Worm (Caenorhabditis elegans) whole organism, L1 larva: ENCODE data around the gene F15D4.6.

Experiments used
- C16A3.4 ChIP-seq: fragments of 150-350 bp; optimal IDR thresholded peaks from 2 replicates; lab custom pipeline; 2014; ENCODE audit warnings: missing biosample characterization, missing genetic modification characterization
- C34B4.2 ChIP-seq: sonication (generic microtip); optimal IDR thresholded peaks from 2 replicates; lab custom pipeline; 2017; ENCODE audit warnings: mild to moderate bottlenecking, missing genetic modification characterization, missing compliant biosample characterization
- aha-1 ChIP-seq: fragments of 150-350 bp; optimal IDR thresholded peaks from 2 replicates; lab custom pipeline; 2014; ENCODE audit warnings: missing biosample characterization, missing genetic modification characterization
- blmp-1 ChIP-seq: fragments of 150-350 bp; optimal IDR thresholded peaks from 2 replicates; lab custom pipeline; 2014; ENCODE audit warnings: missing biosample characterization, missing genetic modification characterization
- ceh-82 ChIP-seq, 3 experiments: fragments of 150-350 bp in 1 of 3; sonication (generic microtip) in 2 of 3; optimal IDR thresholded peaks; 2 replicates each; lab custom pipeline; 2014 to 2017; ENCODE audit warnings: missing biosample characterization in 3 of 3, missing genetic modification characterization in 3 of 3
- ceh-88 ChIP-seq: fragments of 200-800 bp; sonication (Bioruptor generic); IDR thresholded peaks from 2 replicates; pipeline ENCODE4 v1.3.6; 2022; ENCODE audit warnings: missing genetic modification characterization, missing compliant biosample characterization
- ces-1 ChIP-seq: fragments of 150-350 bp; optimal IDR thresholded peaks from 2 replicates; lab custom pipeline; 2014; ENCODE audit warnings: missing biosample characterization, missing genetic modification reagents, missing genetic modification characterization
- dsc-1 ChIP-seq: sonication (generic microtip); optimal IDR thresholded peaks from 2 replicates; lab custom pipeline; 2016; ENCODE audit warnings: mild to moderate bottlenecking, missing genetic modification characterization, missing compliant biosample characterization
- efl-1 ChIP-seq, 4 experiments: fragments of 150-350 bp; optimal IDR thresholded peaks in 3 of 4; peaks in 1 of 4; 1 replicate in 1 of 4; 2 replicates in 3 of 4; lab custom pipeline; 2014; ENCODE audit warnings: missing biosample characterization in 2 of 4, missing genetic modification characterization in 2 of 4, missing genetic modification reagents in 2 of 4
- efl-3 ChIP-seq: fragments of 200-800 bp; sonication (Bioruptor generic); optimal IDR thresholded peaks from 2 replicates; lab custom pipeline; 2018; ENCODE audit warnings: mild to moderate bottlenecking, missing genetic modification characterization, missing compliant biosample characterization
- egl-13 ChIP-seq: sonication (generic microtip); optimal IDR thresholded peaks from 2 replicates; lab custom pipeline; 2016; ENCODE audit warnings: missing genotype, missing genetic modification reagents, missing genetic modification characterization, missing compliant biosample characterization
- ets-5 ChIP-seq: fragments of 200-800 bp; sonication (Bioruptor generic); IDR thresholded peaks from 2 replicates; pipeline ENCODE4 v1.3.6; 2022; ENCODE audit warnings: missing genetic modification characterization, missing compliant biosample characterization
- fkh-10 ChIP-seq: sonication (generic microtip); optimal IDR thresholded peaks from 2 replicates; lab custom pipeline; 2017; ENCODE audit warnings: missing biosample characterization, missing genetic modification reagents, missing genetic modification characterization
- fkh-4 ChIP-seq: sonication (generic microtip); optimal IDR thresholded peaks from 2 replicates; lab custom pipeline; 2016; ENCODE audit warnings: missing compliant biosample characterization, missing genetic modification characterization, borderline replicate concordance
- fkh-8 ChIP-seq: sonication (generic microtip); optimal IDR thresholded peaks from 2 replicates; lab custom pipeline; 2016; ENCODE audit warnings: mild to moderate bottlenecking, missing genetic modification characterization, missing compliant biosample characterization
- fos-1 ChIP-seq: fragments of 150-350 bp; optimal IDR thresholded peaks from 2 replicates; lab custom pipeline; 2014; ENCODE audit warnings: missing biosample characterization, missing genetic modification characterization
- hpl-2 ChIP-seq: fragments of 150-350 bp; optimal IDR thresholded peaks from 2 replicates; lab custom pipeline; 2014; ENCODE audit warnings: missing biosample characterization, missing genetic modification reagents, missing genetic modification characterization
- isw-1 ChIP-seq: fragments of 200-800 bp; sonication (Bioruptor generic); IDR thresholded peaks from 2 replicates; pipeline ENCODE4 v1.3.6; 2022; ENCODE audit warnings: missing genetic modification characterization, missing compliant biosample characterization
- jun-1 ChIP-seq: fragments of 150-350 bp; optimal IDR thresholded peaks from 2 replicates; lab custom pipeline; 2014; ENCODE audit warnings: missing biosample characterization, missing genetic modification reagents, missing genetic modification characterization
- lin-14 ChIP-seq: fragments of 200-800 bp; sonication (Bioruptor generic); optimal IDR thresholded peaks from 2 replicates; lab custom pipeline; 2018; ENCODE audit warnings: mild to moderate bottlenecking, missing genetic modification characterization, moderate library complexity, missing compliant biosample characterization
- lin-35 ChIP-seq, 2 experiments: fragments of 150-350 bp; optimal IDR thresholded peaks; 2 replicates each; lab custom pipeline; 2014; ENCODE audit warnings: missing biosample characterization in 2 of 2, missing genetic modification characterization in 2 of 2, missing genetic modification reagents in 2 of 2
- lsy-2 ChIP-seq, 2 experiments: fragments of 150-350 bp; optimal IDR thresholded peaks; 2 replicates each; lab custom pipeline; 2014; ENCODE audit warnings: missing biosample characterization in 2 of 2, missing genetic modification characterization in 2 of 2
- mab-9 ChIP-seq: fragments of 200-800 bp; sonication (Bioruptor generic); IDR thresholded peaks from 2 replicates; pipeline ENCODE4 v1.3.6; 2022; ENCODE audit warnings: missing genetic modification reagents, missing genetic modification characterization, missing compliant biosample characterization
- mdl-1 ChIP-seq, 2 experiments: fragments of 150-350 bp; optimal IDR thresholded peaks; 2 replicates each; lab custom pipeline; 2014 to 2017; ENCODE audit warnings: missing biosample characterization in 2 of 2, missing genetic modification characterization in 2 of 2, inconsistent platforms in 1 of 2
- mef-2 ChIP-seq: fragments of 150-350 bp; optimal IDR thresholded peaks from 2 replicates; lab custom pipeline; 2014; ENCODE audit warnings: missing biosample characterization, missing genetic modification characterization
- nhr-11 ChIP-seq: fragments of 150-350 bp; optimal IDR thresholded peaks from 2 replicates; lab custom pipeline; 2014; ENCODE audit warnings: missing biosample characterization, missing genetic modification characterization
- nhr-47 ChIP-seq: sonication (generic microtip); optimal IDR thresholded peaks from 2 replicates; lab custom pipeline; 2016; ENCODE audit warnings: mild to moderate bottlenecking, missing genetic modification characterization, moderate library complexity, missing compliant biosample characterization
- nhr-71 ChIP-seq: sonication (generic microtip); optimal IDR thresholded peaks from 2 replicates; lab custom pipeline; 2016; ENCODE audit warnings: mild to moderate bottlenecking, missing genetic modification characterization, moderate library complexity, missing compliant biosample characterization
- nhr-76 ChIP-seq: sonication (generic microtip); optimal IDR thresholded peaks from 2 replicates; lab custom pipeline; 2017; ENCODE audit warnings: missing biosample characterization, missing genetic modification characterization
- nhr-85 ChIP-seq: sonication (generic microtip); peaks from one replicate; lab custom pipeline; 2016; ENCODE audit warnings: missing genetic modification characterization, inconsistent platforms, missing compliant biosample characterization
- nhr-90 ChIP-seq: sonication (generic microtip); optimal IDR thresholded peaks from 2 replicates; lab custom pipeline; 2016; ENCODE audit warnings: mild to moderate bottlenecking, missing genetic modification characterization, missing compliant biosample characterization; ENCODE audit not compliant: poor library complexity
- pax-3 ChIP-seq: fragments of 200-800 bp; sonication (Bioruptor generic); optimal IDR thresholded peaks from 2 replicates; lab custom pipeline; 2018; ENCODE audit warnings: mild to moderate bottlenecking, missing genetic modification characterization, moderate library complexity, missing compliant biosample characterization
- pqm-1 ChIP-seq: sonication (generic microtip); optimal IDR thresholded peaks from 3 replicates; lab custom pipeline; 2017; ENCODE audit warnings: missing biosample characterization, missing genetic modification characterization
- skn-1 ChIP-seq: fragments of 150-350 bp; optimal IDR thresholded peaks from 2 replicates; lab custom pipeline; 2014; ENCODE audit warnings: missing biosample characterization, missing genetic modification characterization
- snu-23 ChIP-seq: sonication (generic microtip); optimal IDR thresholded peaks from 2 replicates; lab custom pipeline; 2016; ENCODE audit warnings: missing genetic modification characterization, missing compliant biosample characterization
- sox-4 ChIP-seq: sonication (generic microtip); optimal IDR thresholded peaks from 2 replicates; lab custom pipeline; 2016; ENCODE audit warnings: missing genetic modification characterization, missing compliant biosample characterization
- sup-37 ChIP-seq: fragments of 200-800 bp; sonication (Bioruptor generic); optimal IDR thresholded peaks from 2 replicates; lab custom pipeline; 2018; ENCODE audit warnings: mild to moderate bottlenecking, missing genetic modification characterization, missing compliant biosample characterization
- swsn-7 ChIP-seq: sonication (generic microtip); optimal IDR thresholded peaks from 2 replicates; lab custom pipeline; 2016; ENCODE audit warnings: missing genetic modification characterization, missing compliant biosample characterization
- tlp-1 ChIP-seq: fragments of 150-350 bp; optimal IDR thresholded peaks from 2 replicates; lab custom pipeline; 2014; ENCODE audit warnings: missing biosample characterization, missing genetic modification characterization
- unc-130 ChIP-seq: fragments of 150-350 bp; optimal IDR thresholded peaks from 2 replicates; lab custom pipeline; 2017; ENCODE audit warnings: missing biosample characterization, missing genetic modification characterization, inconsistent platforms
- unc-62 ChIP-seq: fragments of 150-350 bp; optimal IDR thresholded peaks from 2 replicates; lab custom pipeline; 2014; ENCODE audit warnings: missing biosample characterization, missing genetic modification reagents, missing genetic modification characterization
- unc-98 ChIP-seq: fragments of 200-800 bp; sonication (Bioruptor generic); IDR thresholded peaks from 2 replicates; pipeline ENCODE4 v1.3.6; 2022; ENCODE audit warnings: missing genetic modification characterization, missing compliant biosample characterization
- xbp-1 ChIP-seq: sonication (generic microtip); optimal IDR thresholded peaks from 2 replicates; lab custom pipeline; 2016; ENCODE audit warnings: missing genetic modification characterization, missing compliant biosample characterization
- zag-1 ChIP-seq: fragments of 150-350 bp; optimal IDR thresholded peaks from 2 replicates; lab custom pipeline; 2014; ENCODE audit warnings: missing biosample characterization, missing genetic modification characterization

The F15D4.6 gene

ce11 chrII:13219373-13219772, 29.6 kb upstream of the F15D4.6 start:
- no peak for TF ChIP-seq skn-1 (tag; lab: Kevin White, UChicago)
- TF ChIP-seq dsc-1 (tag; lab: Kevin White, UChicago), result peak; percentile 64

ce11 chrII:13230489-13231196, 18.3 kb upstream of the F15D4.6 start:
- TF ChIP-seq ceh-82 (tag; optimal IDR thresholded peaks at IDR 0.05; lab: Kevin White, UChicago) (no peak), nhr-47 (peak; percentile 31), efl-1 (optimal IDR thresholded peaks at IDR 0.05; lab: Kevin White, UChicago) (no peak), efl-1 (GFP tag; optimal IDR thresholded peaks at IDR 0.05 in 1 of 2; lab: Kevin White, UChicago) (peak in 1 of 2 experiments; percentile 32), nhr-71 (tag; lab: Kevin White, UChicago) (peak; percentile 21), mab-9 (GFP tag; lab: Robert Waterston, UW) (no peak), nhr-85 (tag; lab: Kevin White, UChicago) (peak; percentile 44), xbp-1 (tag; lab: Kevin White, UChicago) (no peak), lin-14 (GFP tag; lab: Kevin White, UChicago) (peak; percentile 24), swsn-7 (tag; lab: Kevin White, UChicago) (no peak), C34B4.2 (tag; lab: Kevin White, UChicago) (no peak), fkh-8 (tag; lab: Kevin White, UChicago) (peak; percentile 56), lin-35 (GFP tag; optimal IDR thresholded peaks at IDR 0.05; lab: Kevin White, UChicago) (no peak), unc-130 (no peak)

- TF ChIP-seq unc-98 (GFP tag; lab: Robert Waterston, UW) (no peak), mab-9 (GFP tag; lab: Robert Waterston, UW) (no peak), swsn-7 (tag; lab: Kevin White, UChicago) (no peak), nhr-71 (tag; lab: Kevin White, UChicago) (peak; percentile 38), lin-35 (GFP tag; optimal IDR thresholded peaks at IDR 0.05; lab: Kevin White, UChicago) (no peak), ceh-88 (GFP tag; lab: Robert Waterston, UW) (no peak), ces-1 (GFP tag; lab: Kevin White, UChicago) (no peak), zag-1 (tag; lab: Kevin White, UChicago) (no peak), lsy-2 (tag; optimal IDR thresholded peaks at IDR 0.05; lab: Kevin White, UChicago) (no peak), nhr-47 (peak; percentile 44), egl-13 (tag; lab: Kevin White, UChicago) (no peak), nhr-90 (tag; lab: Kevin White, UChicago) (no peak), efl-3 (GFP tag; lab: Kevin White, UChicago) (no peak), unc-62 (GFP tag; lab: Kevin White, UChicago) (no peak), blmp-1 (tag; lab: Kevin White, UChicago) (no peak), snu-23 (GFP tag; lab: Kevin White, UChicago) (no peak), nhr-11 (tag; lab: Kevin White, UChicago) (peak; percentile 13), aha-1 (tag; lab: Kevin White, UChicago) (no peak), efl-1 (optimal IDR thresholded peaks at IDR 0.05; lab: Kevin White, UChicago) (no peak), efl-1 (GFP tag; optimal IDR thresholded peaks at IDR 0.05 in 1 of 2; lab: Kevin White, UChicago) (no peak), lin-14 (GFP tag; lab: Kevin White, UChicago) (no peak), fkh-10 (GFP tag; lab: Kevin White, UChicago) (no peak), nhr-76 (tag; lab: Kevin White, UChicago) (no peak), jun-1 (tag; lab: Kevin White, UChicago) (no peak), sox-4 (tag; lab: Kevin White, UChicago) (peak; percentile 32), mef-2 (no peak), dsc-1 (tag; lab: Kevin White, UChicago) (peak; percentile 95), fkh-8 (tag; lab: Kevin White, UChicago) (peak; percentile 52), isw-1 (no peak), nhr-85 (tag; lab: Kevin White, UChicago) (no peak), tlp-1 (tag; lab: Kevin White, UChicago) (no peak), ets-5 (no peak), fos-1 (tag; lab: Kevin White, UChicago) (no peak), fkh-4 (tag; lab: Kevin White, UChicago) (peak; percentile 14), pax-3 (tag; lab: Kevin White, UChicago) (peak; percentile 67), hpl-2 (GFP tag; lab: Kevin White, UChicago) (no peak), pqm-1 (tag; lab: Kevin White, UChicago) (no peak), sup-37 (GFP tag; lab: Kevin White, UChicago) (no peak), C16A3.4 (tag; lab: Kevin White, UChicago) (no peak), mdl-1 (tag; optimal IDR thresholded peaks at IDR 0.05; lab: Kevin White, UChicago) (no peak)
Observed at ce11 chrII:13233712-13234111, 15.3 kb upstream of the F15D4.6 start.
